Fruit fly (Drosophila melanogaster) whole organism, embryonic: ENCODE data around the gene Creld.
A peak's percentile ranks its signal among the peaks of the same experiment; 100 is the strongest.

ENCODE experiments used
- CG1024 ChIP-seq: fragments of 200-800 bp; sonication (Bioruptor generic); IDR thresholded peaks from 2 replicates; pipeline ENCODE4 v1.3.6; 2022; ENCODE audit warnings: missing biosample characterization, missing genetic modification characterization
- CG10543 ChIP-seq: fragments of 200-800 bp; sonication (Bioruptor generic); optimal IDR thresholded peaks from 3 replicates; lab custom pipeline; 2017; ENCODE audit warnings: missing biosample characterization, mild to moderate bottlenecking, missing genetic modification characterization, moderate library complexity
- CG12769 ChIP-seq: fragments of 200-800 bp; sonication (Bioruptor generic); optimal IDR thresholded peaks from 2 replicates; lab custom pipeline; 2019; ENCODE audit warnings: missing biosample characterization, mild to moderate bottlenecking, missing genetic modification characterization, moderate library complexity
- CG16815 ChIP-seq: fragments of 200-800 bp; sonication (Bioruptor generic); optimal IDR thresholded peaks from 3 replicates; lab custom pipeline; 2017; ENCODE audit warnings: missing biosample characterization, mild to moderate bottlenecking, missing genetic modification characterization
- CG17361 ChIP-seq: fragments of 200-800 bp; sonication (Bioruptor generic); IDR thresholded peaks from 3 replicates; pipeline ENCODE4 v1.3.6; 2022; ENCODE audit warnings: missing biosample characterization, missing genetic modification characterization
- CG18599 ChIP-seq: fragments of 200-800 bp; sonication (Bioruptor generic); optimal IDR thresholded peaks from 3 replicates; lab custom pipeline; 2017; ENCODE audit warnings: missing biosample characterization, missing genetic modification characterization, mild to moderate bottlenecking, moderate library complexity, missing genetic modification reagents
- CG34376 ChIP-seq: fragments of 200-800 bp; sonication (Bioruptor generic); optimal IDR thresholded peaks from 2 replicates; lab custom pipeline; 2018; ENCODE audit warnings: missing biosample characterization, mild to moderate bottlenecking, missing genetic modification characterization
- CG3847 ChIP-seq: fragments of 200-800 bp; sonication (Bioruptor generic); IDR thresholded peaks from 2 replicates; pipeline ENCODE4 v1.3.6; 2022; ENCODE audit warnings: missing biosample characterization, missing genetic modification characterization
- CG5953 ChIP-seq: fragments of 200-800 bp; sonication (Bioruptor generic); IDR thresholded peaks from 2 replicates; pipeline ENCODE4 v1.3.6; 2022; ENCODE audit warnings: missing biosample characterization, missing genetic modification characterization
- CG7987 ChIP-seq: fragments of 200-800 bp; sonication (Bioruptor generic); optimal IDR thresholded peaks from 2 replicates; lab custom pipeline; 2018; ENCODE audit warnings: missing biosample characterization, mild to moderate bottlenecking, missing genetic modification characterization, moderate library complexity
- CG8290 ChIP-seq, 3 experiments: fragments of 200-800 bp; sonication (Bioruptor generic); optimal IDR thresholded peaks; 2 replicates each; lab custom pipeline; 2016 to 2019; ENCODE audit warnings: missing biosample characterization in 3 of 3, missing genetic modification characterization in 3 of 3, mild to moderate bottlenecking in 2 of 3, moderate library complexity in 1 of 3
- Chrac-16 ChIP-seq: fragments of 200-800 bp; sonication (Bioruptor generic); optimal IDR thresholded peaks from 3 replicates; lab custom pipeline; 2016; ENCODE audit warnings: missing biosample characterization, missing genetic modification characterization
- Deaf1 ChIP-seq: fragments of 200-800 bp; optimal IDR thresholded peaks from 3 replicates; lab custom pipeline; 2019; ENCODE audit warnings: missing biosample characterization, mild to moderate bottlenecking, missing genetic modification characterization, moderate library complexity
- Dll ChIP-seq: fragments of 200-800 bp; sonication (Bioruptor generic); IDR thresholded peaks from 4 replicates; pipeline ENCODE4 v1.3.6; 2022; ENCODE audit warnings: missing biosample characterization, missing genetic modification characterization; ENCODE audit not compliant: partially characterized antibody
- E2f1 ChIP-seq: fragments of 200-800 bp; sonication (Bioruptor generic); IDR thresholded peaks from 2 replicates; pipeline ENCODE4 v1.3.6; 2022; ENCODE audit warnings: missing biosample characterization, missing genetic modification characterization
- Ets65A ChIP-seq: fragments of 200-800 bp; sonication (Bioruptor generic); peaks from one replicate; lab custom pipeline; 2016; ENCODE audit warnings: missing biosample characterization, missing genetic modification characterization
- Gsc ChIP-seq: fragments of 200-800 bp; sonication (Bioruptor generic); IDR thresholded peaks from 2 replicates; pipeline ENCODE4 v1.3.6; 2022; ENCODE audit warnings: missing biosample characterization, missing genetic modification characterization
- Hmr ChIP-seq: fragments of 200-800 bp; sonication (Bioruptor generic); optimal IDR thresholded peaks from 3 replicates; lab custom pipeline; 2017; ENCODE audit warnings: mild to moderate bottlenecking, missing biosample characterization, missing genetic modification reagents, missing genetic modification characterization
- Hr78 ChIP-seq, 2 experiments: fragments of 200-800 bp in 1 of 2; fragments of >200 bp in 1 of 2; sonication (Bioruptor generic) in 1 of 2; optimal IDR thresholded peaks; 2 replicates each; lab custom pipeline; 2017 to 2019; ENCODE audit warnings: missing biosample characterization in 2 of 2, missing genetic modification characterization in 2 of 2, mild to moderate bottlenecking in 1 of 2, moderate library complexity in 1 of 2
- Med ChIP-seq: fragments of 200-800 bp; sonication (Bioruptor generic); peaks from one replicate; lab custom pipeline; 2016; ENCODE audit warnings: missing biosample characterization, missing genetic modification characterization, mild to moderate bottlenecking, inconsistent platforms, moderate library complexity
- Pdp1 ChIP-seq, 2 experiments: fragments of 200-800 bp; sonication (Bioruptor generic); optimal IDR thresholded peaks; 3 replicates each; lab custom pipeline; 2016; ENCODE audit warnings: missing biosample characterization in 2 of 2, missing genetic modification characterization in 2 of 2, mild to moderate bottlenecking in 1 of 2, moderate library complexity in 1 of 2
- Rx ChIP-seq: fragments of 200-800 bp; sonication (Bioruptor generic); IDR thresholded peaks from 2 replicates; pipeline ENCODE4 v1.3.6; 2022; ENCODE audit warnings: missing biosample characterization, missing genetic modification characterization
- ac ChIP-seq: fragments of 200-800 bp; sonication (Bioruptor generic); optimal IDR thresholded peaks from 3 replicates; lab custom pipeline; 2017; ENCODE audit warnings: missing biosample characterization, mild to moderate bottlenecking, missing genetic modification characterization
- bsh ChIP-seq, 2 experiments: fragments of 200-800 bp; sonication (Bioruptor generic); optimal IDR thresholded peaks; 2 replicates each; lab custom pipeline; 2017 to 2018; ENCODE audit warnings: mild to moderate bottlenecking in 2 of 2, missing biosample characterization in 2 of 2, missing genetic modification characterization in 2 of 2, moderate library complexity in 1 of 2
- caup ChIP-seq: fragments of 200-800 bp; sonication (Bioruptor generic); optimal IDR thresholded peaks from 3 replicates; lab custom pipeline; 2017; ENCODE audit warnings: missing biosample characterization, mild to moderate bottlenecking, missing genetic modification characterization, moderate library complexity; ENCODE audit not compliant: severe bottlenecking
- ci ChIP-seq: fragments of 200-800 bp; sonication (Bioruptor generic); IDR thresholded peaks from 3 replicates; pipeline ENCODE4 v1.3.6; 2022; ENCODE audit warnings: missing biosample characterization, missing genetic modification characterization
- cwo ChIP-seq: fragments of 200-800 bp; sonication (Bioruptor generic); optimal IDR thresholded peaks from 3 replicates; lab custom pipeline; 2017; ENCODE audit warnings: missing biosample characterization, missing genetic modification characterization, mild to moderate bottlenecking, moderate library complexity, missing genetic modification reagents
- dysf ChIP-seq: fragments of 200-800 bp; sonication (Bioruptor generic); IDR thresholded peaks from 3 replicates; pipeline ENCODE4 v1.3.6; 2022; ENCODE audit warnings: missing biosample characterization, missing genetic modification characterization
- exex ChIP-seq: fragments of 200-800 bp; sonication (Bioruptor generic); optimal IDR thresholded peaks from 4 replicates; lab custom pipeline; 2018; ENCODE audit warnings: missing biosample characterization, mild to moderate bottlenecking, missing genetic modification characterization, moderate library complexity
- fd102C ChIP-seq: fragments of 200-800 bp; sonication (Bioruptor generic); optimal IDR thresholded peaks from 2 replicates; lab custom pipeline; 2018; ENCODE audit warnings: missing biosample characterization, mild to moderate bottlenecking, missing genetic modification characterization, moderate library complexity
- gce ChIP-seq: fragments of 200-800 bp; sonication (Bioruptor generic); IDR thresholded peaks from 3 replicates; pipeline ENCODE4 v1.3.6; 2022; ENCODE audit warnings: missing biosample characterization, missing genetic modification characterization
- gcm2 ChIP-seq: fragments of 200-800 bp; sonication (Bioruptor generic); optimal IDR thresholded peaks from 2 replicates; lab custom pipeline; 2016; ENCODE audit warnings: missing biosample characterization, missing genetic modification characterization
- grn ChIP-seq: fragments of 200-800 bp; sonication (Bioruptor generic); optimal IDR thresholded peaks from 3 replicates; lab custom pipeline; 2017; ENCODE audit warnings: missing biosample characterization, missing genetic modification characterization
- lbe ChIP-seq: fragments of 200-800 bp; sonication (Bioruptor generic); optimal IDR thresholded peaks from 2 replicates; lab custom pipeline; 2016; ENCODE audit warnings: missing biosample characterization, mild to moderate bottlenecking, missing genetic modification characterization
- mirr ChIP-seq: fragments of 200-800 bp; sonication (Bioruptor generic); optimal IDR thresholded peaks from 3 replicates; lab custom pipeline; 2018; ENCODE audit warnings: missing biosample characterization, mild to moderate bottlenecking, missing genetic modification characterization
- pfk ChIP-seq: fragments of 200-800 bp; sonication (Bioruptor generic); optimal IDR thresholded peaks from 2 replicates; lab custom pipeline; 2018; ENCODE audit warnings: missing biosample characterization, mild to moderate bottlenecking, missing genetic modification characterization, moderate library complexity
- sens ChIP-seq: fragments of 200-800 bp; sonication (Bioruptor generic); peaks from one replicate; lab custom pipeline; 2016; ENCODE audit warnings: missing biosample characterization, missing genetic modification characterization
- so ChIP-seq: fragments of 200-800 bp; sonication (Bioruptor generic); IDR thresholded peaks from 3 replicates; pipeline ENCODE4 v1.3.6; 2022; ENCODE audit warnings: missing biosample characterization, missing genetic modification characterization
- sr ChIP-seq: fragments of 200-800 bp; sonication (Bioruptor generic); IDR thresholded peaks from 3 replicates; pipeline ENCODE4 v1.3.6; 2022; ENCODE audit warnings: missing biosample characterization, missing genetic modification characterization
- sug ChIP-seq: fragments of 200-800 bp; optimal IDR thresholded peaks from 2 replicates; lab custom pipeline; 2019; ENCODE audit warnings: missing biosample characterization, mild to moderate bottlenecking, missing genetic modification characterization, moderate library complexity
- tna ChIP-seq: fragments of 200-800 bp; sonication (Bioruptor generic); IDR thresholded peaks from 2 replicates; pipeline ENCODE4 v1.3.6; 2022; ENCODE audit warnings: missing biosample characterization, missing genetic modification characterization; ENCODE audit not compliant: partially characterized antibody
- toy ChIP-seq: fragments of 200-800 bp; sonication (Bioruptor generic); IDR thresholded peaks from 2 replicates; pipeline ENCODE4 v1.3.6; 2022; ENCODE audit warnings: missing biosample characterization, missing genetic modification characterization
- unc-4 ChIP-seq: fragments of 200-800 bp; sonication (Bioruptor generic); IDR thresholded peaks from 2 replicates; pipeline ENCODE4 v1.3.6; 2022; ENCODE audit warnings: missing biosample characterization, missing genetic modification characterization; ENCODE audit not compliant: partially characterized antibody

Creld gene

DNA sequence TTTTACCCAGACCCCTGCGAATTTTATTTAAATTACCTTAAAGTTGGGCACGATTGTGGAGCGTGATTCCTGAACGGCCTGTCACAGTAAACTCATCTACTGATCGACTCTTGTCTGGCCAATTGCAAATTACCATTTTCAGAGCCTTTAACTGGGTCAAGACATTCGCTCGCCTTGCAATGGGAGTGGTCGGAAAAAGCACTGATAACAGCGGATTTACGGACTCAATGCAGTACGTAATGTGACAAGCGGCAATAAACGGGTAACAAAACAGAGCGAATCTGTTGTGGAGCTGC is 33.9 kb downstream of the Creld start:
- TF ChIP-seq CG17361 (GFP tag; lab: Robert Waterston, UW) (0 out of 3 replicates have a peak, but pooled peaks have one; percentile 16), ci (0 out of 3 replicates have a peak, but pooled peaks have one; percentile 29), Rx (GFP tag; lab: Robert Waterston, UW) (no peak), Dll (GFP tag; lab: Robert Waterston, UW) (no peak), CG8290 (GFP tag; optimal IDR thresholded peaks at IDR 0.05; lab: Kevin White, UChicago) (no peak), CG8290 (tag; optimal IDR thresholded peaks at IDR 0.05; lab: Kevin White, UChicago) (peak in 1 of 2 experiments; percentile 24), gcm2 (GFP tag; lab: Kevin White, UChicago) (no peak), Gsc (GFP tag; lab: Robert Waterston, UW) (no peak)

DNA sequence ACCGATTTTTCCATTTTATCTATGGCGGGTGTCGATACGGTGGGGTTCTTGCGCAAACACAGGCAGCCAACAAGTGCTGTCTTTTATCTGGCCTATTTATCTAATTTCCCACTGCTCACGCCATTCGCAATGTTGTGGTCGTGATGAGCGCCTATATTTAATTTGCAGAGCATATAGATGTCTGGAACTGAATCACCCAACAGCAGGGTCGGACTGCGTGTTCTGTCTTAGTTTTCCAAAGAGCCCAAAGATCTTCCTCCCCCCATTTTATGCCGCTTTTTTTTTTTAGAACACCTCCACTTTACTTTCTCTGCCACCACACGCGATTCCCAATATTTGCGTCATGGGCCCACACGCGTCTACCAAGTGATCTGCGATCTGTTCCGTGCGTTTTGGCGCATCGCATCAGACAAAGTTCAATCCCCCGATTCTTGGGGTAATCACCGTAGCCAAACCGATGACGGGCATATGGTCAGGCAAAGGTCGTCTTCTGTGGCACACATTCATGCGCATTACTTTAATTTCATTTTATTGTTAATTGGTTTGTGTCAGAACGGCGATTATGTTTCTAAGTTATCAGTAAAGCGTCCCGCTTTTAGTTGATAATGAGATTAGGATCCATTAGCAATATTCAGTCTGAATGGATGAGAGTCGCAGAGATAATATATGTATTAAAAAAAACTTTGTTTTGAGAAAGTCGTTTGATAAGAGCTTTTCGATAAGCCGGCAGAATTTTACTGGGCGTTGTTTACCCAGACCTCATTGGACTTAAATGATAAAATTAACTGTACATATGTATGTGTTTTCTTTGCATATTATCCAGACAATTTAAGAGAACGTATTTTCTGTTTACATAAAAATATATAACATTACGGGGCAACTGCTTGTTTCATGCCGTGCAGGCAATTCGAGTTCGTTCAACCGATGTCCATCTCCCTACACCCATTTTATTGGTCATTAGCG is 34.8 kb downstream of the Creld start:
- TF ChIP-seq CG16815 (GFP tag; lab: Kevin White, UChicago) (no peak), CG5953 (GFP tag; lab: Robert Waterston, UW) (0 out of 2 replicates have a peak, but pooled peaks have one; percentile 22), CG1024 (GFP tag; lab: Robert Waterston, UW) (0 out of 2 replicates have a peak, but pooled peaks have one; percentile 9), CG34376 (GFP tag; lab: Kevin White, UChicago) (peak; percentile 74), ac (no peak), Hmr (peak; percentile 28), so (0 out of 3 replicates have a peak, but pooled peaks have one; percentile 58), CG10543 (GFP tag; lab: Kevin White, UChicago) (peak; percentile 18), CG7987 (GFP tag; lab: Kevin White, UChicago) (peak; percentile 79), grn (GFP tag; lab: Kevin White, UChicago) (peak; percentile 67), mirr (GFP tag; lab: Kevin White, UChicago) (peak; percentile 82), bsh (GFP tag; optimal IDR thresholded peaks at IDR 0.05; lab: Kevin White, UChicago) (no peak), E2f1 (GFP tag; lab: Robert Waterston, UW) (no peak), lbe (GFP tag; lab: Kevin White, UChicago) (peak; percentile 9), exex (tag; lab: Kevin White, UChicago) (peak; percentile 96), fd102C (GFP tag; lab: Kevin White, UChicago) (no peak), Pdp1 (GFP tag; optimal IDR thresholded peaks at IDR 0.05; lab: Kevin White, UChicago) (peak in 1 of 2 experiments; percentile 71), unc-4 (GFP tag; lab: Robert Waterston, UW) (no peak), CG18599 (GFP tag; lab: Kevin White, UChicago) (peak; percentile 20), Hr78 (GFP tag; optimal IDR thresholded peaks at IDR 0.05; lab: Kevin White, UChicago) (peak in 1 of 2 experiments; percentile 55), pfk (GFP tag; lab: Kevin White, UChicago) (no peak), Chrac-16 (GFP tag; lab: Kevin White, UChicago) (no peak), sr (0 out of 3 replicates have a peak, but pooled peaks have one; percentile 37), caup (peak; percentile 16), Med (GFP tag; lab: Kevin White, UChicago) (peak; percentile 53), CG3847 (GFP tag; lab: Robert Waterston, UW) (peak; percentile 14; the same call in 1 of the 2 replicates), sug (tag; lab: Kevin White, UChicago) (peak; percentile 69), cwo (GFP tag; lab: Kevin White, UChicago) (peak; percentile 35), Ets65A (GFP tag; lab: Kevin White, UChicago) (peak; percentile 65), dysf (GFP tag; lab: Robert Waterston, UW) (0 out of 3 replicates have a peak, but pooled peaks have one; percentile 13), toy (GFP tag; lab: Robert Waterston, UW) (no peak), tna (GFP tag; lab: Robert Waterston, UW) (0 out of 2 replicates have a peak, but pooled peaks have one; percentile 14), Deaf1 (no peak), gce (GFP tag; lab: Robert Waterston, UW) (0 out of 3 replicates have a peak, but pooled peaks have one; percentile 26), CG12769 (tag; lab: Kevin White, UChicago) (peak; percentile 81), sens (GFP tag; lab: Kevin White, UChicago) (peak; percentile 64)
